Worm (Caenorhabditis elegans) whole organism, L1 larva: ENCODE results near the gene C05D11.13.

Experiments used
- C04F5.9 ChIP-seq: sonication (generic microtip); optimal IDR thresholded peaks from 2 replicates; lab custom pipeline; 2016; ENCODE audit warnings: missing genetic modification characterization, missing compliant biosample characterization
- C34B4.2 ChIP-seq: sonication (generic microtip); optimal IDR thresholded peaks from 2 replicates; lab custom pipeline; 2017; ENCODE audit warnings: mild to moderate bottlenecking, missing genetic modification characterization, missing compliant biosample characterization
- Y116A8C.19 ChIP-seq: sonication (generic microtip); optimal IDR thresholded peaks from 2 replicates; lab custom pipeline; 2016; ENCODE audit warnings: missing compliant biosample characterization, missing genetic modification characterization, borderline replicate concordance
- alr-1 ChIP-seq: fragments of 200-800 bp; sonication (Bioruptor generic); optimal IDR thresholded peaks from 2 replicates; lab custom pipeline; 2018; ENCODE audit warnings: borderline replicate concordance, mild to moderate bottlenecking, missing genetic modification characterization, missing compliant biosample characterization
- aly-2 ChIP-seq: fragments of 150-350 bp; optimal IDR thresholded peaks from 2 replicates; lab custom pipeline; 2014; ENCODE audit warnings: missing biosample characterization, missing genetic modification characterization
- ceh-63 ChIP-seq: fragments of 200-800 bp; sonication (Bioruptor generic); optimal IDR thresholded peaks from 2 replicates; lab custom pipeline; 2018; ENCODE audit warnings: mild to moderate bottlenecking, missing genetic modification characterization, missing compliant biosample characterization
- ceh-8 ChIP-seq: fragments of 200-800 bp; sonication (Bioruptor generic); optimal IDR thresholded peaks from 2 replicates; lab custom pipeline; 2018; ENCODE audit warnings: mild to moderate bottlenecking, missing genetic modification characterization, moderate library complexity, missing compliant biosample characterization
- ceh-88 ChIP-seq: fragments of 200-800 bp; sonication (Bioruptor generic); IDR thresholded peaks from 2 replicates; pipeline ENCODE4 v1.3.6; 2022; ENCODE audit warnings: missing genetic modification characterization, missing compliant biosample characterization
- ceh-90 ChIP-seq: sonication (generic microtip); optimal IDR thresholded peaks from 2 replicates; lab custom pipeline; 2016; ENCODE audit warnings: missing genetic modification characterization, missing compliant biosample characterization
- dpl-1 ChIP-seq, 3 experiments: fragments of 150-350 bp in 2 of 3; sonication (generic microtip) in 1 of 3; optimal IDR thresholded peaks; 2 replicates each; lab custom pipeline; 2014 to 2017; ENCODE audit warnings: missing biosample characterization in 3 of 3, missing genetic modification characterization in 3 of 3, missing genetic modification reagents in 3 of 3
- dsc-1 ChIP-seq: sonication (generic microtip); optimal IDR thresholded peaks from 2 replicates; lab custom pipeline; 2016; ENCODE audit warnings: mild to moderate bottlenecking, missing genetic modification characterization, missing compliant biosample characterization
- efl-1 ChIP-seq, 4 experiments: fragments of 150-350 bp; optimal IDR thresholded peaks in 3 of 4; peaks in 1 of 4; 1 replicate in 1 of 4; 2 replicates in 3 of 4; lab custom pipeline; 2014; ENCODE audit warnings: missing biosample characterization in 2 of 4, missing genetic modification characterization in 2 of 4, missing genetic modification reagents in 2 of 4
- efl-3 ChIP-seq: fragments of 200-800 bp; sonication (Bioruptor generic); optimal IDR thresholded peaks from 2 replicates; lab custom pipeline; 2018; ENCODE audit warnings: mild to moderate bottlenecking, missing genetic modification characterization, missing compliant biosample characterization
- egl-13 ChIP-seq: sonication (generic microtip); optimal IDR thresholded peaks from 2 replicates; lab custom pipeline; 2016; ENCODE audit warnings: missing genotype, missing genetic modification reagents, missing genetic modification characterization, missing compliant biosample characterization
- elt-2 ChIP-seq: sonication (generic microtip); optimal IDR thresholded peaks from 2 replicates; lab custom pipeline; 2016; ENCODE audit warnings: missing genetic modification characterization, mild to moderate bottlenecking, inconsistent platforms, missing compliant biosample characterization, missing genetic modification reagents
- elt-3 ChIP-seq, 6 experiments: fragments of 150-350 bp in 1 of 6; sonication (generic microtip); optimal IDR thresholded peaks; 2 replicates each; lab custom pipeline; 2017 to 2018; ENCODE audit warnings: missing biosample characterization in 6 of 6, missing genetic modification characterization in 6 of 6, inconsistent platforms in 1 of 6
- ets-5 ChIP-seq: fragments of 200-800 bp; sonication (Bioruptor generic); IDR thresholded peaks from 2 replicates; pipeline ENCODE4 v1.3.6; 2022; ENCODE audit warnings: missing genetic modification characterization, missing compliant biosample characterization
- fkh-10 ChIP-seq: sonication (generic microtip); optimal IDR thresholded peaks from 2 replicates; lab custom pipeline; 2017; ENCODE audit warnings: missing biosample characterization, missing genetic modification reagents, missing genetic modification characterization
- fkh-4 ChIP-seq: sonication (generic microtip); optimal IDR thresholded peaks from 2 replicates; lab custom pipeline; 2016; ENCODE audit warnings: missing compliant biosample characterization, missing genetic modification characterization, borderline replicate concordance
- grh-1 ChIP-seq: fragments of 200-800 bp; sonication (Bioruptor generic); IDR thresholded peaks from 2 replicates; pipeline ENCODE4 v1.3.6; 2022; ENCODE audit warnings: missing genetic modification reagents, missing genetic modification characterization, missing compliant biosample characterization
- irx-1 ChIP-seq: sonication (generic microtip); optimal IDR thresholded peaks from 2 replicates; lab custom pipeline; 2016; ENCODE audit warnings: missing genetic modification characterization, missing compliant biosample characterization
- lin-39 ChIP-seq: fragments of 150-350 bp; optimal IDR thresholded peaks from 2 replicates; lab custom pipeline; 2014; ENCODE audit warnings: missing biosample characterization, missing genetic modification reagents, missing genetic modification characterization
- lsy-2 ChIP-seq, 2 experiments: fragments of 150-350 bp; optimal IDR thresholded peaks; 2 replicates each; lab custom pipeline; 2014; ENCODE audit warnings: missing biosample characterization in 2 of 2, missing genetic modification characterization in 2 of 2
- mab-9 ChIP-seq: fragments of 200-800 bp; sonication (Bioruptor generic); IDR thresholded peaks from 2 replicates; pipeline ENCODE4 v1.3.6; 2022; ENCODE audit warnings: missing genetic modification reagents, missing genetic modification characterization, missing compliant biosample characterization
- mdl-1 ChIP-seq, 2 experiments: fragments of 150-350 bp; optimal IDR thresholded peaks; 2 replicates each; lab custom pipeline; 2014 to 2017; ENCODE audit warnings: missing biosample characterization in 2 of 2, missing genetic modification characterization in 2 of 2, inconsistent platforms in 1 of 2
- mep-1 ChIP-seq: fragments of 150-350 bp; optimal IDR thresholded peaks from 2 replicates; lab custom pipeline; 2014; ENCODE audit warnings: missing biosample characterization, missing genetic modification characterization
- nhr-11 ChIP-seq: fragments of 150-350 bp; optimal IDR thresholded peaks from 2 replicates; lab custom pipeline; 2014; ENCODE audit warnings: missing biosample characterization, missing genetic modification characterization
- nhr-12 ChIP-seq: sonication (generic microtip); optimal IDR thresholded peaks from 2 replicates; lab custom pipeline; 2017; ENCODE audit warnings: missing biosample characterization, missing genetic modification characterization
- nhr-237 ChIP-seq: fragments of 150-350 bp; optimal IDR thresholded peaks from 2 replicates; lab custom pipeline; 2014; ENCODE audit warnings: missing biosample characterization, missing genetic modification characterization
- nhr-71 ChIP-seq: sonication (generic microtip); optimal IDR thresholded peaks from 2 replicates; lab custom pipeline; 2016; ENCODE audit warnings: mild to moderate bottlenecking, missing genetic modification characterization, moderate library complexity, missing compliant biosample characterization
- nhr-76 ChIP-seq: sonication (generic microtip); optimal IDR thresholded peaks from 2 replicates; lab custom pipeline; 2017; ENCODE audit warnings: missing biosample characterization, missing genetic modification characterization
- pag-3 ChIP-seq: sonication (generic microtip); optimal IDR thresholded peaks from 2 replicates; lab custom pipeline; 2017; ENCODE audit warnings: missing genetic modification characterization, mild to moderate bottlenecking, missing compliant biosample characterization, antibody characterized with exemption, borderline replicate concordance; ENCODE audit not compliant: insufficient read depth
- pax-3 ChIP-seq: fragments of 200-800 bp; sonication (Bioruptor generic); optimal IDR thresholded peaks from 2 replicates; lab custom pipeline; 2018; ENCODE audit warnings: mild to moderate bottlenecking, missing genetic modification characterization, moderate library complexity, missing compliant biosample characterization
- pqm-1 ChIP-seq: sonication (generic microtip); optimal IDR thresholded peaks from 3 replicates; lab custom pipeline; 2017; ENCODE audit warnings: missing biosample characterization, missing genetic modification characterization
- rnt-1 ChIP-seq: sonication (generic microtip); optimal IDR thresholded peaks from 2 replicates; lab custom pipeline; 2016; ENCODE audit warnings: mild to moderate bottlenecking, missing genetic modification characterization, moderate library complexity, missing compliant biosample characterization
- skn-1 ChIP-seq: fragments of 150-350 bp; optimal IDR thresholded peaks from 2 replicates; lab custom pipeline; 2014; ENCODE audit warnings: missing biosample characterization, missing genetic modification characterization
- snpc-4 ChIP-seq: fragments of 150-350 bp; optimal IDR thresholded peaks from 2 replicates; lab custom pipeline; 2014; ENCODE audit warnings: missing biosample characterization, missing genetic modification characterization
- snu-23 ChIP-seq: sonication (generic microtip); optimal IDR thresholded peaks from 2 replicates; lab custom pipeline; 2016; ENCODE audit warnings: missing genetic modification characterization, missing compliant biosample characterization
- sox-4 ChIP-seq: sonication (generic microtip); optimal IDR thresholded peaks from 2 replicates; lab custom pipeline; 2016; ENCODE audit warnings: missing genetic modification characterization, missing compliant biosample characterization
- sptf-1 ChIP-seq: fragments of 150-350 bp; optimal IDR thresholded peaks from 2 replicates; lab custom pipeline; 2014; ENCODE audit warnings: missing biosample characterization, missing genetic modification characterization
- sup-37 ChIP-seq: fragments of 200-800 bp; sonication (Bioruptor generic); optimal IDR thresholded peaks from 2 replicates; lab custom pipeline; 2018; ENCODE audit warnings: mild to moderate bottlenecking, missing genetic modification characterization, missing compliant biosample characterization
- swsn-7 ChIP-seq: sonication (generic microtip); optimal IDR thresholded peaks from 2 replicates; lab custom pipeline; 2016; ENCODE audit warnings: missing genetic modification characterization, missing compliant biosample characterization
- unc-130 ChIP-seq: fragments of 150-350 bp; optimal IDR thresholded peaks from 2 replicates; lab custom pipeline; 2017; ENCODE audit warnings: missing biosample characterization, missing genetic modification characterization, inconsistent platforms
- unc-30 ChIP-seq: sonication (generic microtip); optimal IDR thresholded peaks from 2 replicates; lab custom pipeline; 2017; ENCODE audit warnings: missing biosample characterization, missing genetic modification characterization
- vab-15 ChIP-seq: sonication (generic microtip); optimal IDR thresholded peaks from 2 replicates; lab custom pipeline; 2017; ENCODE audit warnings: missing genotype, mild to moderate bottlenecking, missing genetic modification characterization, missing compliant biosample characterization
- zag-1 ChIP-seq: fragments of 150-350 bp; optimal IDR thresholded peaks from 2 replicates; lab custom pipeline; 2014; ENCODE audit warnings: missing biosample characterization, missing genetic modification characterization
- zip-4 ChIP-seq: fragments of 200-800 bp; sonication (Bioruptor generic); optimal IDR thresholded peaks from 2 replicates; lab custom pipeline; 2018; ENCODE audit warnings: mild to moderate bottlenecking, missing genetic modification characterization, moderate library complexity, missing compliant biosample characterization
- ztf-11 ChIP-seq, 2 experiments: sonication (generic microtip); optimal IDR thresholded peaks; 2 replicates each; lab custom pipeline; 2016 to 2017; ENCODE audit warnings: missing genetic modification characterization in 2 of 2, missing biosample characterization in 1 of 2, missing compliant biosample characterization in 1 of 2

Gene C05D11.13

DNA sequence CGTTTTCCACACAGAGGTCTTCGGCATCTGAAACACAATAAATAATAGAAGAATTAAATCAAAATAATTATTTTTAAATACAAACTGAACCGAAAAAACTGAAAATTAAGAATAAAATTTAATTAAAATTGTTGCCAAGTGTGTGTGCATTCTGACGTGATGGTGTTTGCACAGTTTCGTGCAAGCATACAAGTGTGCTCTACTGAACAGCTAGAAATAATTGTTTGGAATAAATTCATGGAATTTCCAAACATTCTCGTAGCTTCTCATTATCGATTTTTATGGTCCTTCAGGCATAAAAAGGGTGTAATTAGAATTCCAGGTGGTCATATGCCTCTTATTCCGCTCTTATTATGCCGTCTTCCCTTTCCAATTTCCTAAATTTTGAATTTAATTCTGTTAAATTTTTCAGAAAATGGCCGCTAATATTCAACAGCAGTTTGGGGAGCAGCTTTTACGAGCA, 12.6 kb downstream of the C05D11.13 start, which contains the start of the genes mrps-17 and txdc-9 (continued):
- peak; percentile 87 to 93 for TF ChIP-seq lsy-2 (tag; optimal IDR thresholded peaks at IDR 0.05; lab: Kevin White, UChicago)
- TF ChIP-seq snu-23 (GFP tag; lab: Kevin White, UChicago): peak; percentile 82
- peak; percentile 20 for TF ChIP-seq nhr-237
- TF ChIP-seq dsc-1 (tag; lab: Kevin White, UChicago): no peak
- peak; percentile 86 for TF ChIP-seq nhr-71 (tag; lab: Kevin White, UChicago)
- peak; percentile 97 for TF ChIP-seq mep-1 (tag; lab: Kevin White, UChicago)
- TF ChIP-seq sup-37: no peak
- no peak for TF ChIP-seq grh-1
- TF ChIP-seq efl-1 (optimal IDR thresholded peaks at IDR 0.05; lab: Kevin White, UChicago): peak; percentile 80 to 81
- TF ChIP-seq efl-1 (GFP tag; optimal IDR thresholded peaks at IDR 0.05 in 1 of 2; lab: Kevin White, UChicago): peak; percentile 80 to 96
- TF ChIP-seq snpc-4 (tag; lab: Kevin White, UChicago): no peak
- TF ChIP-seq irx-1 (tag; lab: Kevin White, UChicago): no peak
- TF ChIP-seq sox-4 (tag; lab: Kevin White, UChicago): no peak
- no peak for TF ChIP-seq lin-39 (tag; lab: Kevin White, UChicago)
- TF ChIP-seq pag-3 (tag; lab: Kevin White, UChicago): no peak
- peak; percentile 62 for TF ChIP-seq fkh-10 (GFP tag; lab: Kevin White, UChicago)
- TF ChIP-seq elt-3 (tag; optimal IDR thresholded peaks at IDR 0.05; lab: Kevin White, UChicago): peak in 2 of 6 experiments; percentile 45 to 76
- TF ChIP-seq nhr-76 (tag; lab: Kevin White, UChicago): no peak
- peak; percentile 64 for TF ChIP-seq egl-13 (tag; lab: Kevin White, UChicago)
- peak; percentile 78 for TF ChIP-seq rnt-1
- TF ChIP-seq nhr-12 (tag; lab: Kevin White, UChicago): no peak
- no peak for TF ChIP-seq sptf-1 (tag; lab: Kevin White, UChicago)
- no peak for TF ChIP-seq fkh-4 (tag; lab: Kevin White, UChicago)
- no peak; the same call in 1 of the 2 replicates for TF ChIP-seq ceh-88 (GFP tag; lab: Robert Waterston, UW)
- no peak for TF ChIP-seq ets-5 (GFP tag; lab: Robert Waterston, UW)
- TF ChIP-seq skn-1 (tag; lab: Kevin White, UChicago): peak; percentile 73
- TF ChIP-seq ceh-63: no peak
- TF ChIP-seq zip-4 (GFP tag; lab: Kevin White, UChicago): no peak
- TF ChIP-seq aly-2 (tag; lab: Kevin White, UChicago): peak; percentile 71
- no peak for TF ChIP-seq pax-3 (tag; lab: Kevin White, UChicago)
- no peak for TF ChIP-seq C34B4.2 (tag; lab: Kevin White, UChicago)
- TF ChIP-seq alr-1 (tag; lab: Kevin White, UChicago): no peak
- TF ChIP-seq pqm-1 (tag; lab: Kevin White, UChicago): no peak
- peak; percentile 40 for TF ChIP-seq C04F5.9 (tag; lab: Kevin White, UChicago)
- TF ChIP-seq unc-130: peak; percentile 97
- TF ChIP-seq elt-2 (tag; lab: Kevin White, UChicago): peak; percentile 2
- TF ChIP-seq mab-9 (GFP tag; lab: Robert Waterston, UW): no peak
- no peak for TF ChIP-seq unc-30 (tag; lab: Kevin White, UChicago)
- peak; percentile 57 for TF ChIP-seq ceh-8 (GFP tag; lab: Kevin White, UChicago)
- TF ChIP-seq swsn-7: peak; percentile 77
- no peak for TF ChIP-seq efl-3 (GFP tag; lab: Kevin White, UChicago)
- peak; percentile 70 to 84 (median 78) for TF ChIP-seq dpl-1 (GFP tag; optimal IDR thresholded peaks at IDR 0.05; lab: Kevin White, UChicago)
- peak in 1 of 2 experiments; percentile 46 for TF ChIP-seq ztf-11 (tag; optimal IDR thresholded peaks at IDR 0.05; lab: Kevin White, UChicago)
- no peak for TF ChIP-seq mdl-1 (tag; optimal IDR thresholded peaks at IDR 0.05; lab: Kevin White, UChicago)
- no peak for TF ChIP-seq ceh-90 (tag; lab: Kevin White, UChicago)
- TF ChIP-seq vab-15 (tag; lab: Kevin White, UChicago): peak; percentile 86
- TF ChIP-seq Y116A8C.19 (tag; lab: Kevin White, UChicago): no peak
- no peak for TF ChIP-seq nhr-11 (tag; lab: Kevin White, UChicago)
- no peak for TF ChIP-seq zag-1 (tag; lab: Kevin White, UChicago)
